ENCODE assay signal across 2 fruit fly cellular contexts in genomic region chr3R:26170644-26171043, dm6.
TF ChIP-seq lines count a peak whose summit lies in the region.

Gene CG31323 (plus strand): TSS chr3R:26170847.

- TF ChIP-seq CTCF in whole organism, embryonic (GFP tag; optimal IDR thresholded peaks at IDR 0.05; lab: Kevin White, UChicago) = no peak

TF ChIP-seq in whole organism, embryonic, 481 proteins besides CTCF, POLR2A, EP300 and RAD21:
- TF ChIP-seq Jarid2 (GFP tag; optimal IDR thresholded peaks at IDR 0.05; lab: Kevin White, UChicago) (peak; percentile 51), CG9437 (GFP tag; optimal IDR thresholded peaks at IDR 0.05; lab: Kevin White, UChicago) (peak; percentile 46), Chrac-16 (GFP tag; optimal IDR thresholded peaks at IDR 0.05; lab: Kevin White, UChicago) (no peak), CG10431 (GFP tag; optimal IDR thresholded peaks at IDR 0.05; lab: Kevin White, UChicago) (no peak), CG17186 (GFP tag; optimal IDR thresholded peaks at IDR 0.05; lab: Kevin White, UChicago) (no peak), Deaf1 (tag; optimal IDR thresholded peaks at IDR 0.05; lab: Kevin White, UChicago) (peak; percentile 80), bowl (GFP tag; IDR thresholded peaks at IDR 0.05; lab: Robert Waterston, UW) (no peak), ewg (GFP tag; optimal IDR thresholded peaks at IDR 0.05; lab: Kevin White, UChicago) (peak; percentile 74), abd-A (tag; optimal IDR thresholded peaks at IDR 0.05; lab: Kevin White, UChicago) (peak; percentile 34), CG18599 (GFP tag; optimal IDR thresholded peaks at IDR 0.05; lab: Kevin White, UChicago) (peak; percentile 0), Adf1 (GFP tag; IDR thresholded peaks at IDR 0.05; lab: Robert Waterston, UW) (peak; percentile 58)
TF ChIP-seq in whole organism, embryonic: peak in this region for 7.

TF ChIP-seq in whole organism, prepupa, 60 proteins besides CTCF, POLR2A, EP300 and RAD21:
- no peak for TF ChIP-seq CG11762 (GFP tag; optimal IDR thresholded peaks at IDR 0.05; lab: Kevin White, UChicago; ENCODE audit: insufficient read depth)
- TF ChIP-seq svp (GFP tag; lab: Kevin White, UChicago) = peak; percentile 47
- no peak for TF ChIP-seq CG32006 (GFP tag; optimal IDR thresholded peaks at IDR 0.05; lab: Kevin White, UChicago)
- no peak for TF ChIP-seq vri (GFP tag; optimal IDR thresholded peaks at IDR 0.05; lab: Kevin White, UChicago)
